Fruit fly (Drosophila melanogaster): ENCODE results near the gene Ge-1.

DNA sequence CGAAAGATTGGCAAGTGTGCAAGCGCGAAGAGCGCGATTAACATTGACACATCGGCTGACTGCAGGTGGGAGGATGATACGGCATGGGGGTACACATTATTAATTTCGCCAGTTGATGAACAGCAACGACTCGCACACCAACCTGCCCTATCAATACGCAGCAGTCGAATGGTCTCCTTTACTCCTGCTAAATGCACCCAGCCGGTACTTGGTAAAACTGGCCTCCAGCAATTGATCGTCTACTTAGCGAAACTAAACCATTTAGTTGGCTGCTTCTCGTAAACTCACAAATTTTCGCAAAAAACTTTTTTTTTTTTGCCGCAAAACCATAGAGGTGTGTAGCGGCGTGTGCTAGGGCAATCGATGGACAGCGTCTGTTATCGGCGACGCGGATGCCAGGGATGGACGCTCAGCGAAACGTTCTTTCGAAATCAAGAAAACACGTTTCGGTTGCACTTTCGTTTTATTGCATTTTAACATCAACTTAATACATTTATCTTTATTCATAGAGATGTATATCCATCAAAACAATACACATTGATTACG is at the start of gene Ge-1:
- peak; percentile 19 for TF ChIP-seq CG4424 (GFP tag; optimal IDR thresholded peaks at IDR 0.05)
- TF ChIP-seq CG13894 (tag; optimal IDR thresholded peaks at IDR 0.05): no peak
- no peak for TF ChIP-seq CG2678 (tag; optimal IDR thresholded peaks at IDR 0.05)
- TF ChIP-seq CG31388 (GFP tag; optimal IDR thresholded peaks at IDR 0.05): no peak
- no peak for TF ChIP-seq grau (tag; optimal IDR thresholded peaks at IDR 0.05)
- peak; percentile 49; the same call in 1 of the 2 replicates for TF ChIP-seq unc-4 (GFP tag; IDR thresholded peaks at IDR 0.05; ENCODE audit: partially characterized antibody)
- no peak for TF ChIP-seq usp (GFP tag; optimal IDR thresholded peaks at IDR 0.05)
- TF ChIP-seq ewg (GFP tag; optimal IDR thresholded peaks at IDR 0.05): no peak
- no peak for TF ChIP-seq CG11696 (GFP tag; IDR thresholded peaks at IDR 0.05)
- no peak for TF ChIP-seq CG4328 (GFP tag; optimal IDR thresholded peaks at IDR 0.05)
- TF ChIP-seq Sin3A (optimal IDR thresholded peaks at IDR 0.05): peak; percentile 52
- TF ChIP-seq fd102C (GFP tag; optimal IDR thresholded peaks at IDR 0.05): no peak
- TF ChIP-seq Dip3 (GFP tag; optimal IDR thresholded peaks at IDR 0.05): no peak
- no peak for TF ChIP-seq ranshi (GFP tag; IDR thresholded peaks at IDR 0.05)

All from whole organism, embryonic.